ENCODE assay signal across 4 worm cellular contexts in genomic region chrII:8390751-8391150, ce11.
TF ChIP-seq lines count a peak whose summit lies in the region.

Gene F49E12.10 (plus strand): TSS chrII:8391051.

TF ChIP-seq in whole organism, L2 larva, 48 proteins besides CTCF, POLR2A, EP300 and RAD21:
- no peak for TF ChIP-seq Y55F3AM.14 (GFP tag; optimal IDR thresholded peaks at IDR 0.05; lab: Kevin White, UChicago)
- no peak for TF ChIP-seq nhr-12 (tag; optimal IDR thresholded peaks at IDR 0.05; lab: Kevin White, UChicago)
- TF ChIP-seq nhr-21 (tag; optimal IDR thresholded peaks at IDR 0.05; lab: Kevin White, UChicago) = no peak
- no peak for TF ChIP-seq unc-62 (GFP tag; optimal IDR thresholded peaks at IDR 0.05; lab: Kevin White, UChicago)
- TF ChIP-seq fos-1 (tag; optimal IDR thresholded peaks at IDR 0.05; lab: Kevin White, UChicago) = peak; percentile 54
- no peak for TF ChIP-seq ceh-16 (tag; optimal IDR thresholded peaks at IDR 0.05; lab: Kevin White, UChicago)
- no peak for TF ChIP-seq ztf-4 (tag; optimal IDR thresholded peaks at IDR 0.05; lab: Kevin White, UChicago)

TF ChIP-seq in whole organism, L3 larva, 47 proteins besides CTCF, POLR2A, EP300 and RAD21:
- TF ChIP-seq elt-2 (tag; optimal IDR thresholded peaks at IDR 0.05; lab: Kevin White, UChicago) (peak; percentile 39), pqm-1 (tag; optimal IDR thresholded peaks at IDR 0.05; lab: Kevin White, UChicago) (peak; percentile 41), nhr-12 (tag; optimal IDR thresholded peaks at IDR 0.05; lab: Kevin White, UChicago) (no peak)

TF ChIP-seq in whole organism, L4 larva, 104 proteins besides CTCF, POLR2A, EP300 and RAD21:
- TF ChIP-seq dmd-6 (GFP tag; IDR thresholded peaks at IDR 0.05; lab: Robert Waterston, UW) = peak; percentile 38; the same call in 1 of the 2 replicates
- TF ChIP-seq nhr-28 (tag; optimal IDR thresholded peaks at IDR 0.05; lab: Kevin White, UChicago) = peak; percentile 8
- TF ChIP-seq pqm-1 (tag; optimal IDR thresholded peaks at IDR 0.05; lab: Kevin White, UChicago) = peak; percentile 25
- TF ChIP-seq ceh-44 (GFP tag; IDR thresholded peaks at IDR 0.05; lab: Robert Waterston, UW) = no peak
- TF ChIP-seq aly-2 (tag; optimal IDR thresholded peaks at IDR 0.05; lab: Kevin White, UChicago) = no peak

TF ChIP-seq in whole organism, young adult, 124 proteins besides CTCF, POLR2A, EP300 and RAD21:
- TF ChIP-seq let-607 (tag; optimal IDR thresholded peaks at IDR 0.05; lab: Kevin White, UChicago) = no peak
- TF ChIP-seq nhr-80 (tag; optimal IDR thresholded peaks at IDR 0.05; lab: Kevin White, UChicago) = peak; percentile 27
- TF ChIP-seq ceh-40 (GFP tag; IDR thresholded peaks at IDR 0.05; lab: Robert Waterston, UW) = no peak
- TF ChIP-seq unc-62 (GFP tag; optimal IDR thresholded peaks at IDR 0.05; lab: Kevin White, UChicago) = no peak
TF ChIP-seq in whole organism, young adult: peak in this region for 1.
